Worm (Caenorhabditis elegans) whole organism, L2 larva: Measurements from ENCODE around the gene F21C10.11.
A peak's percentile ranks its signal among the peaks of the same experiment; 100 is the strongest.

ENCODE experiments used
- C34F6.9 ChIP-seq: fragments of 150-350 bp; optimal IDR thresholded peaks from 2 replicates; lab custom pipeline; 2014; ENCODE audit warnings: missing biosample characterization, missing genetic modification characterization
- F13H6.1 ChIP-seq: sonication (generic microtip); optimal IDR thresholded peaks from 2 replicates; lab custom pipeline; 2016; ENCODE audit warnings: missing genetic modification characterization, missing compliant biosample characterization
- R02D3.7 ChIP-seq: fragments of 150-350 bp; optimal IDR thresholded peaks from 2 replicates; lab custom pipeline; 2014; ENCODE audit warnings: missing biosample characterization, missing genetic modification characterization
- Y55F3AM.14 ChIP-seq: fragments of 200-800 bp; sonication (Bioruptor generic); optimal IDR thresholded peaks from 2 replicates; lab custom pipeline; 2018; ENCODE audit warnings: mild to moderate bottlenecking, missing genetic modification characterization, missing compliant biosample characterization
- ZK546.5 ChIP-seq: sonication (generic microtip); optimal IDR thresholded peaks from 2 replicates; lab custom pipeline; 2017; ENCODE audit warnings: missing biosample characterization, missing genetic modification characterization
- alr-1 ChIP-seq: fragments of 150-350 bp; optimal IDR thresholded peaks from 2 replicates; lab custom pipeline; 2014; ENCODE audit warnings: missing biosample characterization, missing genetic modification characterization
- aly-2 ChIP-seq: fragments of 150-350 bp; optimal IDR thresholded peaks from 2 replicates; lab custom pipeline; 2014; ENCODE audit warnings: missing biosample characterization, missing genetic modification characterization
- ama-1 ChIP-seq: fragments of 150-350 bp; optimal IDR thresholded peaks from 2 replicates; lab custom pipeline; 2018; ENCODE audit warnings: inconsistent platforms
- blmp-1 ChIP-seq: sonication (generic microtip); optimal IDR thresholded peaks from 2 replicates; lab custom pipeline; 2017; ENCODE audit warnings: missing genetic modification characterization, mild to moderate bottlenecking, missing compliant biosample characterization, antibody characterized with exemption, moderate library complexity; ENCODE audit not compliant: insufficient read depth
- ceh-16 ChIP-seq: fragments of 150-350 bp; optimal IDR thresholded peaks from 2 replicates; lab custom pipeline; 2014; ENCODE audit warnings: missing biosample characterization, missing genetic modification characterization
- ceh-82 ChIP-seq: fragments of 150-350 bp; optimal IDR thresholded peaks from 2 replicates; lab custom pipeline; 2014; ENCODE audit warnings: missing biosample characterization, missing genetic modification characterization
- crh-2 ChIP-seq: sonication (generic microtip); optimal IDR thresholded peaks from 2 replicates; lab custom pipeline; 2017; ENCODE audit warnings: missing biosample characterization, missing genetic modification characterization
- dmd-4 ChIP-seq: sonication (generic microtip); optimal IDR thresholded peaks from 2 replicates; lab custom pipeline; 2017; ENCODE audit warnings: missing biosample characterization, missing genetic modification characterization
- egl-27 ChIP-seq: sonication (generic microtip); optimal IDR thresholded peaks from 3 replicates; lab custom pipeline; 2017; ENCODE audit warnings: missing biosample characterization, missing genetic modification reagents, missing genetic modification characterization
- elt-1 ChIP-seq: fragments of 150-350 bp; optimal IDR thresholded peaks from 2 replicates; lab custom pipeline; 2014; ENCODE audit warnings: missing biosample characterization, missing genetic modification characterization
- elt-3 ChIP-seq: sonication (generic microtip); optimal IDR thresholded peaks from 2 replicates; lab custom pipeline; 2017; ENCODE audit warnings: missing biosample characterization, missing genetic modification characterization
- fos-1 ChIP-seq: fragments of 150-350 bp; optimal IDR thresholded peaks from 2 replicates; lab custom pipeline; 2014; ENCODE audit warnings: missing biosample characterization, missing genetic modification characterization
- gmeb-1 ChIP-seq: fragments of 150-350 bp; optimal IDR thresholded peaks from 2 replicates; lab custom pipeline; 2014; ENCODE audit warnings: missing biosample characterization, missing genetic modification characterization
- lin-11 ChIP-seq: fragments of 150-350 bp; sonication (generic microtip); optimal IDR thresholded peaks from 2 replicates; lab custom pipeline; 2014; ENCODE audit warnings: missing biosample characterization, missing genetic modification characterization, inconsistent platforms, mixed read lengths
- lin-13 ChIP-seq: fragments of 150-350 bp; optimal IDR thresholded peaks from 2 replicates; lab custom pipeline; 2014; ENCODE audit warnings: missing biosample characterization, missing genetic modification reagents, missing genetic modification characterization
- lin-39 ChIP-seq: fragments of 150-350 bp; optimal IDR thresholded peaks from 2 replicates; lab custom pipeline; 2014; ENCODE audit warnings: missing biosample characterization, missing genetic modification reagents, missing genetic modification characterization
- lsy-2 ChIP-seq, 2 experiments: fragments of 150-350 bp in 1 of 2; sonication (generic microtip) in 1 of 2; optimal IDR thresholded peaks; 2 replicates each; lab custom pipeline; 2014 to 2017; ENCODE audit warnings: missing biosample characterization in 2 of 2, missing genetic modification characterization in 2 of 2
- mab-5 ChIP-seq: fragments of 150-350 bp; optimal IDR thresholded peaks from 2 replicates; lab custom pipeline; 2014; ENCODE audit warnings: missing biosample characterization, missing genetic modification characterization
- mbf-1 ChIP-seq: sonication (generic microtip); optimal IDR thresholded peaks from 2 replicates; lab custom pipeline; 2017; ENCODE audit warnings: missing biosample characterization, missing genetic modification characterization
- mdl-1 ChIP-seq, 2 experiments: fragments of 150-350 bp in 1 of 2; sonication (generic microtip) in 1 of 2; optimal IDR thresholded peaks; 2 replicates each; lab custom pipeline; 2017; ENCODE audit warnings: missing biosample characterization in 2 of 2, missing genetic modification characterization in 2 of 2
- nhr-10 ChIP-seq: sonication (generic microtip); optimal IDR thresholded peaks from 2 replicates; lab custom pipeline; 2017; ENCODE audit warnings: missing biosample characterization, missing genetic modification characterization
- nhr-11 ChIP-seq: fragments of 150-350 bp; optimal IDR thresholded peaks from 2 replicates; lab custom pipeline; 2014; ENCODE audit warnings: missing biosample characterization, missing genetic modification characterization
- nhr-12 ChIP-seq: fragments of 150-350 bp; optimal IDR thresholded peaks from 2 replicates; lab custom pipeline; 2014; ENCODE audit warnings: missing biosample characterization, missing genetic modification characterization
- nhr-129 ChIP-seq: fragments of 150-350 bp; optimal IDR thresholded peaks from 2 replicates; lab custom pipeline; 2014; ENCODE audit warnings: missing biosample characterization, missing genetic modification characterization
- nhr-21 ChIP-seq: fragments of 150-350 bp; optimal IDR thresholded peaks from 2 replicates; lab custom pipeline; 2014; ENCODE audit warnings: missing biosample characterization, missing genetic modification characterization
- nhr-23 ChIP-seq: fragments of 150-350 bp; optimal IDR thresholded peaks from 2 replicates; lab custom pipeline; 2014; ENCODE audit warnings: missing biosample characterization, missing genetic modification reagents, missing genetic modification characterization
- nhr-237 ChIP-seq: fragments of 150-350 bp; optimal IDR thresholded peaks from 2 replicates; lab custom pipeline; 2014; ENCODE audit warnings: missing biosample characterization, missing genetic modification characterization
- nhr-25 ChIP-seq: fragments of 150-350 bp; sonication (generic microtip); optimal IDR thresholded peaks from 3 replicates; lab custom pipeline; 2014; ENCODE audit warnings: missing biosample characterization, missing genetic modification characterization
- nhr-6 ChIP-seq: fragments of 150-350 bp; optimal IDR thresholded peaks from 2 replicates; lab custom pipeline; 2014; ENCODE audit warnings: missing biosample characterization, missing genetic modification characterization
- nhr-77 ChIP-seq: fragments of 150-350 bp; optimal IDR thresholded peaks from 2 replicates; lab custom pipeline; 2014; ENCODE audit warnings: missing biosample characterization, missing genetic modification characterization
- peb-1 ChIP-seq: fragments of 150-350 bp; optimal IDR thresholded peaks from 2 replicates; lab custom pipeline; 2014; ENCODE audit warnings: missing biosample characterization, missing genetic modification characterization
- sem-4 ChIP-seq: fragments of 150-350 bp; optimal IDR thresholded peaks from 2 replicates; lab custom pipeline; 2014; ENCODE audit warnings: missing biosample characterization, missing genetic modification reagents, missing genetic modification characterization
- skn-1 ChIP-seq: sonication (generic microtip); optimal IDR thresholded peaks from 2 replicates; lab custom pipeline; 2017; ENCODE audit warnings: missing biosample characterization, missing genetic modification characterization
- sma-3 ChIP-seq: sonication (generic microtip); optimal IDR thresholded peaks from 2 replicates; lab custom pipeline; 2016; ENCODE audit warnings: missing genetic modification reagents, missing genetic modification characterization, missing compliant biosample characterization
- sma-9 ChIP-seq, 2 experiments: fragments of 150-350 bp in 1 of 2; sonication (generic microtip) in 1 of 2; optimal IDR thresholded peaks; 2 replicates each; lab custom pipeline; 2014 to 2016; ENCODE audit warnings: missing genetic modification characterization in 2 of 2, mild to moderate bottlenecking in 1 of 2, missing biosample characterization in 1 of 2, missing compliant biosample characterization in 1 of 2, missing genetic modification reagents in 1 of 2, moderate library complexity in 1 of 2
- snpc-4 ChIP-seq: fragments of 150-350 bp; optimal IDR thresholded peaks from 2 replicates; lab custom pipeline; 2014; ENCODE audit warnings: missing biosample characterization, missing genetic modification characterization
- unc-39 ChIP-seq: fragments of 150-350 bp; optimal IDR thresholded peaks from 2 replicates; lab custom pipeline; 2014; ENCODE audit warnings: missing biosample characterization, missing genetic modification characterization
- unc-55 ChIP-seq: fragments of 150-350 bp; sonication (generic microtip); optimal IDR thresholded peaks from 3 replicates; lab custom pipeline; 2014; ENCODE audit warnings: missing biosample characterization, missing genetic modification reagents, missing genetic modification characterization
- unc-62 ChIP-seq: fragments of 150-350 bp; optimal IDR thresholded peaks from 2 replicates; lab custom pipeline; 2014; ENCODE audit warnings: missing biosample characterization, missing genetic modification reagents, missing genetic modification characterization
- zag-1 ChIP-seq: fragments of 150-350 bp; optimal IDR thresholded peaks from 2 replicates; lab custom pipeline; 2014; ENCODE audit warnings: missing biosample characterization, missing genetic modification characterization
- ztf-1 ChIP-seq: fragments of 200-800 bp; sonication (Bioruptor generic); conservative IDR thresholded peaks from 2 replicates; pipeline ENCODE4 v1.3.6; 2022; ENCODE audit warnings: missing genetic modification characterization, missing compliant biosample characterization
- ztf-11 ChIP-seq: sonication (generic microtip); optimal IDR thresholded peaks from 2 replicates; lab custom pipeline; 2017; ENCODE audit warnings: missing biosample characterization, missing genetic modification characterization
- ztf-4 ChIP-seq: fragments of 150-350 bp; optimal IDR thresholded peaks from 2 replicates; lab custom pipeline; 2014; ENCODE audit warnings: missing biosample characterization, missing genetic modification characterization

F21C10.11 gene

ce11 chrV:9165073-9165699, 41.9 kb downstream of the F21C10.11 start, which contains the start of gene col-10:
Gene col-10, minus strand, starts transcription at chrV:9165307.
- TF ChIP-seq unc-39 (no peak), unc-62 (GFP tag; lab: Kevin White, UChicago) (no peak), crh-2 (tag; lab: Kevin White, UChicago) (peak; percentile 47), F13H6.1 (tag; lab: Kevin White, UChicago) (no peak), nhr-237 (tag; lab: Kevin White, UChicago) (no peak), alr-1 (tag; lab: Kevin White, UChicago) (no peak), unc-55 (GFP tag; lab: Kevin White, UChicago) (no peak), ztf-11 (tag; lab: Kevin White, UChicago) (no peak), zag-1 (no peak), dmd-4 (tag; lab: Kevin White, UChicago) (no peak), elt-1 (tag; lab: Kevin White, UChicago) (no peak), elt-3 (tag; lab: Kevin White, UChicago) (no peak), ama-1 (lab: Kevin White, UChicago) (peak; percentile 91), ceh-82 (tag; lab: Kevin White, UChicago) (no peak), nhr-129 (tag; lab: Kevin White, UChicago) (no peak), sem-4 (tag; lab: Kevin White, UChicago) (no peak), nhr-25 (peak; percentile 44), lin-39 (tag; lab: Kevin White, UChicago) (no peak), nhr-12 (tag; lab: Kevin White, UChicago) (no peak), sma-3 (GFP tag; lab: Kevin White, UChicago) (peak; percentile 32), gmeb-1 (tag; lab: Kevin White, UChicago) (no peak), lin-11 (tag; lab: Kevin White, UChicago) (no peak), lsy-2 (tag; optimal IDR thresholded peaks at IDR 0.05; lab: Kevin White, UChicago) (no peak), nhr-11 (tag; lab: Kevin White, UChicago) (no peak), nhr-77 (tag; lab: Kevin White, UChicago) (no peak), lin-13 (GFP tag; lab: Kevin White, UChicago) (no peak), skn-1 (tag; lab: Kevin White, UChicago) (no peak), ztf-4 (no peak), peb-1 (tag; lab: Kevin White, UChicago) (no peak), aly-2 (tag; lab: Kevin White, UChicago) (no peak), mab-5 (tag; lab: Kevin White, UChicago) (no peak), mbf-1 (tag; lab: Kevin White, UChicago) (no peak), nhr-6 (no peak), egl-27 (peak; percentile 19), nhr-23 (tag; lab: Kevin White, UChicago) (no peak), nhr-10 (tag; lab: Kevin White, UChicago) (no peak), R02D3.7 (tag; lab: Kevin White, UChicago) (no peak), ceh-16 (tag; lab: Kevin White, UChicago) (peak; percentile 31), ZK546.5 (tag; lab: Kevin White, UChicago) (no peak), blmp-1 (tag; lab: Kevin White, UChicago) (peak; percentile 5), nhr-21 (no peak), mdl-1 (tag; optimal IDR thresholded peaks at IDR 0.05; lab: Kevin White, UChicago) (no peak), ztf-1 (GFP tag; lab: Robert Waterston, UW) (no peak), fos-1 (peak; percentile 3), sma-9 (GFP tag; optimal IDR thresholded peaks at IDR 0.05; lab: Kevin White, UChicago) (peak; percentile 39), sma-9 (tag; optimal IDR thresholded peaks at IDR 0.05; lab: Kevin White, UChicago) (no peak), C34F6.9 (tag; lab: Kevin White, UChicago) (no peak), snpc-4 (tag; lab: Kevin White, UChicago) (no peak), Y55F3AM.14 (GFP tag; lab: Kevin White, UChicago) (no peak)
